Fruit fly (Drosophila melanogaster): Measurements from ENCODE around the gene nebu.

nebu gene

dm6 chr3L:12804730-12805170 is 38.2 kb downstream of the nebu start, which contains the start of gene Atg1 (continued):
- TF ChIP-seq CG16779 (GFP tag; IDR thresholded peaks at IDR 0.05) (no peak), zfh2 (GFP tag; optimal IDR thresholded peaks at IDR 0.05) (no peak), run (tag; optimal IDR thresholded peaks at IDR 0.05) (no peak), mam (GFP tag; optimal IDR thresholded peaks at IDR 0.05) (no peak), Gug (GFP tag; IDR thresholded peaks at IDR 0.05) (no peak), Myb (GFP tag; optimal IDR thresholded peaks at IDR 0.05) (peak; percentile 5), CG16813 (GFP tag; IDR thresholded peaks at IDR 0.05; ENCODE audit: partially characterized antibody) (peak; percentile 38; the same call in 1 of the 3 replicates), ewg (GFP tag; optimal IDR thresholded peaks at IDR 0.05) (no peak), CG18476 (GFP tag; optimal IDR thresholded peaks at IDR 0.05) (no peak), p53 (GFP tag; optimal IDR thresholded peaks at IDR 0.05) (no peak), danr (GFP tag; IDR thresholded peaks at IDR 0.05) (no peak), Dref (GFP tag; IDR thresholded peaks at IDR 0.05) (no peak), otp (GFP tag; IDR thresholded peaks at IDR 0.05) (no peak; the same call in 2 of the 3 replicates), sr (GFP tag; IDR thresholded peaks at IDR 0.05) (peak; percentile 88), gce (GFP tag; IDR thresholded peaks at IDR 0.05) (no peak), CG17829 (tag; optimal IDR thresholded peaks at IDR 0.05) (peak; percentile 22), CG14050 (GFP tag; IDR thresholded peaks at IDR 0.05) (no peak), sc (optimal IDR thresholded peaks at IDR 0.05) (no peak), sc (GFP tag; optimal IDR thresholded peaks at IDR 0.05) (no peak), CG4854 (GFP tag; optimal IDR thresholded peaks at IDR 0.05) (no peak), bowl (GFP tag; IDR thresholded peaks at IDR 0.05) (no peak), B-H1 (GFP tag; IDR thresholded peaks at IDR 0.05) (no peak), luna (GFP tag; optimal IDR thresholded peaks at IDR 0.05) (no peak), Lpt (GFP tag; optimal IDR thresholded peaks at IDR 0.05) (no peak), Taf1 (GFP tag; IDR thresholded peaks at IDR 0.05) (no peak), row (GFP tag; IDR thresholded peaks at IDR 0.05) (peak; percentile 37; the same call in 2 of the 3 replicates), Hsf (GFP tag; optimal IDR thresholded peaks at IDR 0.05) (no peak), CG7987 (GFP tag; optimal IDR thresholded peaks at IDR 0.05) (peak; percentile 52), CG4360 (GFP tag; IDR thresholded peaks at IDR 0.05) (no peak), H2.0 (GFP tag; IDR thresholded peaks at IDR 0.05) (no peak), CG3847 (GFP tag; IDR thresholded peaks at IDR 0.05) (peak; percentile 33; the same call in 1 of the 2 replicates), CG30403 (GFP tag; optimal IDR thresholded peaks at IDR 0.05) (no peak), Ets65A (GFP tag) (no peak), CG10979 (tag; optimal IDR thresholded peaks at IDR 0.05) (peak; percentile 25), CG2116 (GFP tag; optimal IDR thresholded peaks at IDR 0.05) (no peak), CG34422 (GFP tag; IDR thresholded peaks at IDR 0.05) (peak; percentile 36; the same call in 1 of the 3 replicates), CG11093 (GFP tag; IDR thresholded peaks at IDR 0.05) (no peak), CG8089 (GFP tag; optimal IDR thresholded peaks at IDR 0.05) (no peak), CG11695 (GFP tag; IDR thresholded peaks at IDR 0.05) (0 out of 3 replicates have a peak, but pooled peaks have one; percentile 33), CG15514 (GFP tag; optimal IDR thresholded peaks at IDR 0.05) (peak; percentile 36), Sin3A (optimal IDR thresholded peaks at IDR 0.05) (peak; percentile 6), sqz (GFP tag; optimal IDR thresholded peaks at IDR 0.05) (no peak), CG15601 (tag; optimal IDR thresholded peaks at IDR 0.05) (no peak), CG32532 (GFP tag; IDR thresholded peaks at IDR 0.05) (peak; percentile 13; the same call in 1 of the 2 replicates), corto (GFP tag; optimal IDR thresholded peaks at IDR 0.05) (no peak), chinmo (GFP tag; IDR thresholded peaks at IDR 0.05; ENCODE audit: partially characterized antibody) (0 out of 4 replicates have a peak, but pooled peaks have one; percentile 52), CG10274 (GFP tag; optimal IDR thresholded peaks at IDR 0.05) (no peak), lbe (GFP tag; optimal IDR thresholded peaks at IDR 0.05) (no peak), jigr1 (GFP tag; IDR thresholded peaks at IDR 0.05) (no peak), MTF-1 (GFP tag; optimal IDR thresholded peaks at IDR 0.05; ENCODE audit: borderline replicate concordance) (peak; percentile 33), CG9609 (GFP tag; optimal IDR thresholded peaks at IDR 0.05) (no peak), Asciz (GFP tag; optimal IDR thresholded peaks at IDR 0.05) (no peak), CG3281 (GFP tag; optimal IDR thresholded peaks at IDR 0.05) (no peak)
